Worm (Caenorhabditis elegans) whole organism, late embryonic: Measurements from ENCODE around the gene C46F9.6.

ENCODE experiments used
- dve-1 ChIP-seq: sonication (generic microtip); optimal IDR thresholded peaks from 2 replicates; lab custom pipeline; 2017; ENCODE audit warnings: antibody characterized with exemption, mild to moderate bottlenecking, missing genetic modification characterization, missing compliant biosample characterization
- unc-55 ChIP-seq: sonication (generic microtip); optimal IDR thresholded peaks from 2 replicates; lab custom pipeline; 2017; ENCODE audit warnings: missing biosample characterization, missing genetic modification reagents, missing genetic modification characterization

- TF ChIP-seq dve-1 (tag; lab: Kevin White, UChicago), result no peak
- TF ChIP-seq unc-55 (GFP tag; lab: Kevin White, UChicago), result no peak
Measured at ce11 chrII:1852503-1852902, 45.5 kb upstream of the C46F9.6 start, which contains the start of gene C52E2.2.
